Worm (Caenorhabditis elegans): ENCODE measurements around the gene egl-17.

DNA sequence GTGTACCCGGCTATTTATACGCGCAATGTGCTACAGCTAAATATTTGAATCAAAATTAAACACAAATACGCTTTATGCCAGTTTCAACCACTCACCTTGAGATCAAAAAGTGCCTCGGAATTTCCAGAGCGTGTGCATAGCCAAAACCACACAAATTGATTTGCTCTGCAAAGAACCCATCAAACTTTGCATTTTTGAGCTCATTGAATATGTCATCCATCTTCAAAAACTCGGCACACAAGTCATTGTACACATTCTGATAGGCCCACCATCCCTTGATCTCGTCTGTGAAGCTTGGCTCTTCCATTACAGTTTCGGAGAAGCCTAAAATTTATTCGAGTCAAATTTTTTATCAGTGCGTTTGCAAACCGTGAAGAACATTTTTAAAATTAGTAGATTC is 39.9 kb downstream of the egl-17 start:
- TF ChIP-seq C17E4.6 (GFP tag; IDR thresholded peaks at IDR 0.05): no peak
- TF ChIP-seq nhr-80 (tag; optimal IDR thresholded peaks at IDR 0.05): no peak
- no peak for TF ChIP-seq hlh-26 (GFP tag; conservative IDR thresholded peaks at IDR 0.05)
- no peak for TF ChIP-seq egrh-3 (GFP tag; IDR thresholded peaks at IDR 0.05)
- no peak for TF ChIP-seq nfya-1 (tag; optimal IDR thresholded peaks at IDR 0.05; ENCODE audit: borderline replicate concordance, insufficient read depth)
- TF ChIP-seq ztf-28 (GFP tag; IDR thresholded peaks at IDR 0.05): no peak
- TF ChIP-seq let-607 (tag; optimal IDR thresholded peaks at IDR 0.05): no peak
- TF ChIP-seq nhr-179 (tag; optimal IDR thresholded peaks at IDR 0.05): no peak
- TF ChIP-seq egl-18 (GFP tag; IDR thresholded peaks at IDR 0.05): no peak
- no peak for TF ChIP-seq ceh-79 (tag; optimal IDR thresholded peaks at IDR 0.05)
- no peak for TF ChIP-seq unc-62 (GFP tag; optimal IDR thresholded peaks at IDR 0.05)
- no peak for TF ChIP-seq Y56A3A.18 (GFP tag; IDR thresholded peaks at IDR 0.05)

All from whole organism, young adult.